7 worm cellular contexts compared by ENCODE assay signal in genomic region chrX:7225028-7225427, ce11.
TF ChIP-seq lines count a peak whose summit lies in the region.

No protein-coding gene starts in this region.

TF ChIP-seq in whole organism, L1 larva, 84 proteins besides CTCF, POLR2A, EP300 and RAD21 (continues in another document):
- TF ChIP-seq rnt-1 (tag; optimal IDR thresholded peaks at IDR 0.05; lab: Kevin White, UChicago) (peak; percentile 53), elt-3 (tag; optimal IDR thresholded peaks at IDR 0.05; lab: Kevin White, UChicago) (no peak), egl-13 (tag; optimal IDR thresholded peaks at IDR 0.05; lab: Kevin White, UChicago) (no peak), lin-14 (GFP tag; optimal IDR thresholded peaks at IDR 0.05; lab: Kevin White, UChicago) (peak; percentile 21), pqm-1 (tag; optimal IDR thresholded peaks at IDR 0.05; lab: Kevin White, UChicago) (no peak), fkh-10 (GFP tag; optimal IDR thresholded peaks at IDR 0.05; lab: Kevin White, UChicago) (no peak), grh-1 (GFP tag; IDR thresholded peaks at IDR 0.05; lab: Robert Waterston, UW) (no peak), fos-1 (tag; optimal IDR thresholded peaks at IDR 0.05; lab: Kevin White, UChicago) (no peak), irx-1 (tag; optimal IDR thresholded peaks at IDR 0.05; lab: Kevin White, UChicago) (no peak), nhr-20 (tag; optimal IDR thresholded peaks at IDR 0.05; lab: Kevin White, UChicago) (peak; percentile 8), dpl-1 (GFP tag; optimal IDR thresholded peaks at IDR 0.05; lab: Kevin White, UChicago) (no peak), unc-62 (GFP tag; optimal IDR thresholded peaks at IDR 0.05; lab: Kevin White, UChicago) (no peak), hlh-4 (tag; optimal IDR thresholded peaks at IDR 0.05; lab: Kevin White, UChicago) (no peak), nhr-19 (GFP tag; conservative IDR thresholded peaks at IDR 0.05; lab: Robert Waterston, UW) (no peak)

TF ChIP-seq in whole organism, L2 larva, 48 proteins besides CTCF, POLR2A, EP300 and RAD21:
- TF ChIP-seq nhr-129 (tag; optimal IDR thresholded peaks at IDR 0.05; lab: Kevin White, UChicago) (peak; percentile 29), unc-39 (tag; optimal IDR thresholded peaks at IDR 0.05; lab: Kevin White, UChicago) (no peak)
TF ChIP-seq in whole organism, L2 larva: peak in this region for 1.

TF ChIP-seq in whole organism, L3 larva, 47 proteins besides CTCF, POLR2A, EP300 and RAD21:
- TF ChIP-seq egl-5 (tag; optimal IDR thresholded peaks at IDR 0.05; lab: Kevin White, UChicago) (peak; percentile 63), nhr-23 (tag; optimal IDR thresholded peaks at IDR 0.05; lab: Kevin White, UChicago) (no peak)

TF ChIP-seq in whole organism, L4 larva, 104 proteins besides CTCF, POLR2A, EP300 and RAD21:
- TF ChIP-seq lin-39 (tag; optimal IDR thresholded peaks at IDR 0.05; lab: Kevin White, UChicago) = no peak
- peak; percentile 19 for TF ChIP-seq nhr-11 (tag; optimal IDR thresholded peaks at IDR 0.05; lab: Kevin White, UChicago)
- TF ChIP-seq daf-16 (GFP tag; optimal IDR thresholded peaks at IDR 0.05; lab: Kevin White, UChicago) = peak in 1 of 2 experiments; percentile 42
- no peak for TF ChIP-seq daf-16 (tag; optimal IDR thresholded peaks at IDR 0.05; lab: Kevin White, UChicago)

TF ChIP-seq in whole organism, late embryonic, 69 proteins besides CTCF, POLR2A, EP300 and RAD21:
- no peak for TF ChIP-seq che-1 (tag; optimal IDR thresholded peaks at IDR 0.05; lab: Kevin White, UChicago)
- no peak for TF ChIP-seq tbx-2 (tag; optimal IDR thresholded peaks at IDR 0.05; lab: Kevin White, UChicago)
- no peak for TF ChIP-seq npax-4 (tag; optimal IDR thresholded peaks at IDR 0.05; lab: Kevin White, UChicago)
- no peak for TF ChIP-seq ceh-30 (tag; optimal IDR thresholded peaks at IDR 0.05; lab: Kevin White, UChicago)
- TF ChIP-seq pha-4 (tag; optimal IDR thresholded peaks at IDR 0.05; lab: Kevin White, UChicago) = no peak
- TF ChIP-seq tbx-7 (tag; optimal IDR thresholded peaks at IDR 0.05; lab: Kevin White, UChicago) = no peak
- TF ChIP-seq unc-3 (GFP tag; conservative IDR thresholded peaks at IDR 0.05; lab: Robert Waterston, UW) = 0 out of 2 replicates have a peak, but pooled peaks have one; percentile 0
- no peak for TF ChIP-seq unc-3 (tag; optimal IDR thresholded peaks at IDR 0.05; lab: Kevin White, UChicago)
- TF ChIP-seq ceh-31 (tag; optimal IDR thresholded peaks at IDR 0.05; lab: Kevin White, UChicago) = no peak
- TF ChIP-seq pqm-1 (tag; optimal IDR thresholded peaks at IDR 0.05; lab: Kevin White, UChicago) = no peak
- no peak for TF ChIP-seq fax-1 (tag; optimal IDR thresholded peaks at IDR 0.05; lab: Kevin White, UChicago)
- TF ChIP-seq ets-4 (tag; optimal IDR thresholded peaks at IDR 0.05; lab: Kevin White, UChicago) = no peak
- TF ChIP-seq unc-55 (GFP tag; optimal IDR thresholded peaks at IDR 0.05; lab: Kevin White, UChicago) = peak; percentile 17

TF ChIP-seq in whole organism, mixed stage, embryonic, 35 proteins besides CTCF, POLR2A, EP300 and RAD21:
- TF ChIP-seq hlh-1 (tag; optimal IDR thresholded peaks at IDR 0.05; lab: Kevin White, UChicago) (peak; percentile 98), ceh-39 (tag; optimal IDR thresholded peaks at IDR 0.05; lab: Kevin White, UChicago) (no peak), nhr-2 (tag; optimal IDR thresholded peaks at IDR 0.05; lab: Kevin White, UChicago) (no peak), unc-62 (GFP tag; optimal IDR thresholded peaks at IDR 0.05; lab: Kevin White, UChicago) (peak; percentile 38), snpc-4 (tag; optimal IDR thresholded peaks at IDR 0.05; lab: Kevin White, UChicago) (no peak), pha-4 (tag; optimal IDR thresholded peaks at IDR 0.05; lab: Kevin White, UChicago) (no peak), flh-1 (GFP tag; optimal IDR thresholded peaks at IDR 0.05; lab: Kevin White, UChicago) (no peak), tbx-8 (GFP tag; optimal IDR thresholded peaks at IDR 0.05; lab: Kevin White, UChicago) (no peak), mls-2 (tag; optimal IDR thresholded peaks at IDR 0.05; lab: Kevin White, UChicago) (no peak), drap-1 (GFP tag; optimal IDR thresholded peaks at IDR 0.05; lab: Kevin White, UChicago) (no peak), nhr-237 (tag; optimal IDR thresholded peaks at IDR 0.05; lab: Kevin White, UChicago) (no peak), blmp-1 (tag; optimal IDR thresholded peaks at IDR 0.05; lab: Kevin White, UChicago) (no peak), lin-13 (tag; optimal IDR thresholded peaks at IDR 0.05; lab: Kevin White, UChicago) (no peak), unc-39 (tag; optimal IDR thresholded peaks at IDR 0.05; lab: Kevin White, UChicago) (no peak), ztf-11 (tag; optimal IDR thresholded peaks at IDR 0.05; lab: Kevin White, UChicago) (no peak), unc-120 (tag; optimal IDR thresholded peaks at IDR 0.05; lab: Kevin White, UChicago; ENCODE audit: poor library complexity, severe bottlenecking) (peak; percentile 9), sem-2 (GFP tag; optimal IDR thresholded peaks at IDR 0.05; lab: Kevin White, UChicago) (no peak)

TF ChIP-seq in whole organism, young adult, 124 proteins besides CTCF, POLR2A, EP300 and RAD21:
- TF ChIP-seq nfya-1 (tag; optimal IDR thresholded peaks at IDR 0.05; lab: Kevin White, UChicago; ENCODE audit: borderline replicate concordance, insufficient read depth) = no peak
- no peak for TF ChIP-seq dpl-1 (GFP tag; optimal IDR thresholded peaks at IDR 0.05; lab: Kevin White, UChicago)
- no peak for TF ChIP-seq ztf-28 (GFP tag; IDR thresholded peaks at IDR 0.05; lab: Robert Waterston, UW)
- 0 out of 2 replicates have a peak, but pooled peaks have one; percentile 22 for TF ChIP-seq F37B4.10 (GFP tag; IDR thresholded peaks at IDR 0.05; lab: Robert Waterston, UW)
- no peak for TF ChIP-seq zfh-2 (GFP tag; conservative IDR thresholded peaks at IDR 0.05; lab: Robert Waterston, UW)
